Worm (Caenorhabditis elegans): ENCODE measurements around the gene C18B2.2.

Gene C18B2.2

DNA sequence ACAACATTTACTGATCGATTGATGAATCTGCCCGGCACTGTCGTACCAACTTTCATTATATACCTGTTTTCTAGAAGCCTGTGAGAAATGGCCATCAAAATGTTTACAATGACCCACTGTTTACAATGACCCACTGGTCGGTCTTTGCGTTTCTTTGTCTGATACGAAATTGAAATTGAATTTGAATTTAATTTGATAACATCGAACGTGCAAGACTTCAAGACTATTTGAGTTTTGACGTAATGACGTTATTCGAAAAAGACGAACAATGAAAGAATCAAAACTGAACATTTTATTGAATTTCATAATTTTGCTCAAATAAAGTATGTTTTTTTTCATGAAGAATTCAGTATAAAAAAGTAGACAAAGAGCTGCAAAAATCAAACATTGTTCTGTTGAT, 48.7 kb downstream of the C18B2.2 start, which contains the start of gene C02F12.5:
C02F12.5 (minus strand) TSS at position 101 of the 400 bp plus-strand sequence.
- TF ChIP-seq unc-62 (GFP tag; optimal IDR thresholded peaks at IDR 0.05): no peak

DNA sequence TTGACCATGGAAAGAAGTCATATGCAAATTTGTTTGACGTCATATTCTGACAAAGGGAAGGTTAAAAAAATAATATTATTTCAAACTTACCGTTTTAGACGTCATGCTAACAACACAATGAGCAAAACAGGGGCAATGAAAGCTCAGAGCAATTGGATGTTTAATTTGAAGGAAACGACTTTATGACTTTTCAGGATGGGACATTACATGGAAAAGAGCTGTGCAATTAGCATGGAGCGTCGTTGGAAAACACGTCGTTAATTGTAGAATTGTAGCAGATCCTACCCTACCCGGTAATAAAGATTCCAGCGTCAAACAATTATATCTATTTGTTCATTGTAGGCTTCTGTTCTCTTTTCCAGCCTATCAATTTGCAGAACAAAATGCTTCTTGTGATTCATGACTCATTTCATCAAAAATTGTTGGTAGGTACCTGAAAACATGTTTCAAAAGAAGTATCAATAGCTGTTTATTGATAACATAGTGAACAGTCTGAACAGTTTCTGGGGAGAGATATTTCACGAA, 50.4 kb downstream of the C18B2.2 start, which contains the start of gene ceh-63:
ceh-63 (minus strand) TSS at position 475 of the 525 bp plus-strand sequence.
- no peak for TF ChIP-seq unc-62 (GFP tag; optimal IDR thresholded peaks at IDR 0.05)

All from whole organism, dauer.